Worm (Caenorhabditis elegans): ENCODE results near the gene DH11.5.

DNA sequence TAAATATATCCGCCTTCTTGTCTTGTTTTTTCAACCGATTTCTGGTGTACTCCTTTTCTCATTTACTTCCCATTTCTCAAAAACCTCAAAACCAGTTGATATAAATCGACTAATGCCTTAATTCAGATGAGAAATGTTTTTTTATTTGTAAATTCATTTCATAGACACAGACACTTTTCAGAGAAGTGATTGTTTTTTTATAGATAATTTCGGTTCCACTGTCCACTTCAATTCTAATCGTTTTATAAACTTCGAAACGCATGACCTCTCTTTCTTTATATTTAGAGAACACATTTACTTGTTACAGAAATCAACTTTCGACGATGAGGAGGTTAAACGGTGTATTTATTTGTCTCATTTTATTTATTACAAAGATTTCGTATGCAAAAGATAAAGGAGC lies 35.6 kb upstream of the DH11.5 start, which contains the start of gene ZK669.3:
- TF ChIP-seq ama-1 (optimal IDR thresholded peaks at IDR 0.05): no peak
- TF ChIP-seq tbx-11 (GFP tag; IDR thresholded peaks at IDR 0.05): no peak
- no peak for TF ChIP-seq tra-4 (tag; optimal IDR thresholded peaks at IDR 0.05)
- TF ChIP-seq sea-1 (GFP tag; conservative IDR thresholded peaks at IDR 0.05): no peak

Data from whole organism, early embryonic.